Worm (Caenorhabditis elegans): ENCODE results near the gene Y50E8A.12.
"Not testable (repeated sequence)": the region's sequence is repeated elsewhere in the genome, so short reads cannot be mapped to it uniquely, and the experiment has no call there.

The Y50E8A.12 gene

DNA sequence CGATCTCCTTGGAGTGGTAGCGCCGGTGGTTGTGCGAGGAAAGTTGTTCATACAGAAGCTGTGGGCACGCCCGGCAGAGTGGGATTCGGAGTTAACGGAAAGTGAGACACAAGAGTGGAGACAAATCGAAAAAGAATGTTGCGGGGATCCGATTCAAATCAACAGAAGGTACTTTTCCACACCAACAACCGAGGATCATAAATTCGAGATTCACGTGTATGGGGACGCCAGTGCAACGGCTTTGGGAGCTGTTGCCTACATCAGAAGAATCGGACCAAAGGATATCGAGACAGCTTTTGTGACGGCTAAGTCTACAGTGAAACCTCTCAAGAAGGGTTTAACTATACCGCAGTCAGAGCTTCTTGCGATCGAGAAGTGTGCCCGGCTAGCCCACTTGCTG, 20.4 kb downstream of the Y50E8A.12 start:
- no peak for TF ChIP-seq nhr-85 (tag)
- TF ChIP-seq efl-1 (optimal IDR thresholded peaks at IDR 0.05) = no peak
- peak in 1 of 2 experiments; percentile 79 for TF ChIP-seq efl-1 (GFP tag; optimal IDR thresholded peaks at IDR 0.05 in 1 of 2)

DNA sequence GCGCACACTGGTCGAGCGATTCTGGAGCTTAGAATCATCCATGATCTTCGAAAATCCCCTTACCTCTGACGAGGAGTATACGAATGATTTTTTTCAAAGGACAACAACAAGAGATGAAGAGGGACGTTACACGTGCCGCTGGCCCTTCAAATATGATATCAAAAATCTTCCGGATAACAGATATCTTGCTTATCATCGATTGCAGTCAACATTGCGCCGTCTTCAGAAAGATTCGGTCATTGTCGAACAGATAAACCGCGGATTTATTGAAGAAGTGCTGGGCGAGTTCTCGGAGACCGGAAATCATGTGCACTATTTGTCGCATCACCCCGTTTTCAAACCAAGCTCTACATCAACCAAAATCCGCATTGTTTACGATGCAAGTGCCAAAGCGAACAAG, 21.4 kb downstream of the Y50E8A.12 start:
- TF ChIP-seq tbx-2 (tag; optimal IDR thresholded peaks at IDR 0.05) (no peak), efl-1 (optimal IDR thresholded peaks at IDR 0.05) (no peak), efl-1 (GFP tag; optimal IDR thresholded peaks at IDR 0.05 in 1 of 2) (peak in 1 of 2 experiments; percentile 12)

DNA sequence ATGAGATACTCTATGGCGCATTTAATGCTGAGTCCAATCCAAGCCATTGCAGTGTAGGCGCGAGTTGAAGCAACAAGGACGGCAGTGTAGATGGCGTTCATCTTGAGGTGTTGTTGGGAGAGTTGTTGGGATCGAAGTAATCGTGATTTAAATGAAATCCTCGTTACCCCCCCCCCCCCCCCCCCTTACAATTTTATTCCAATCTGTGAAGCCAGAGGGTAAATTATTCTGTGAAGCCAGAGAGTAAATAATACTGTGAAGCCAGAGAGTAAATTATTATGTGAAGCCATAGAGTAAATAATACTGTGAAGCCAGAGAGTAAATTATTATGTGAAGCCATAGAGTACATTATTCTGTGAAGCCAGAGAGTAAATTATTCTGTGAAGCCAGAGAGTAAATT, 33.7 kb downstream of the Y50E8A.12 start, which contains the start of gene nspa-10:
TSS of gene nspa-10 (minus strand) at position 101 of the 400 bp plus-strand sequence.
- TF ChIP-seq tlp-1 (tag; optimal IDR thresholded peaks at IDR 0.05); ztf-4 (tag; optimal IDR thresholded peaks at IDR 0.05); unc-98 (GFP tag; IDR thresholded peaks at IDR 0.05): not testable (repeated sequence)

DNA sequence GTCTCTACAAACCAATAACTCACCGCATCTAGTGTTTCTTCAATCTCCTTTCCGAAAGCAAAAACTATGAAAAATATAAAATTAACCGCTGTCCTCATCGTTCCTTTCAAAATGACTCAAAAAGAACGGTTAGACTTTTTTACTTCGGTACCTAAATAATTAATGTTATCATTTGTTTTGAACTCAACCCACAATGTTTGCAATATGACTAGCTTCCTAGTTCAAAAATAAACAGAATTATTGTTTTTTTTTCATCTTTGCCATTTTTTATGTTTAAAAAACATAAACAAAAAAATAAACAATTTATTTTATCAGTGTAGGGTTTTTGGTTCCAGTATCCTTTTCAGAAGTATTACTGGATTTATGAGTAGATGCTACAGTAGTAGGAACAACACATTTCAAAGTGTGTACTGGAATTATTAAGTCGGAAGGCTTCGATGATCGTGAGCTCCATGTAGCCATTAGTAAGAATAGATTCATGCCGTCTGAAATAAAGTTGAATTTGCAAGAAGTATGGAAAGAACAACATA, 35.3 kb downstream of the Y50E8A.12 start, which contains the start of the genes lipl-8 and Y50E8A.22:
TSS of gene lipl-8 (minus strand) at position 101 of the 530 bp plus-strand sequence.
TSS of gene Y50E8A.22 (minus strand) at position 480 of the 530 bp plus-strand sequence.
- TF ChIP-seq pag-3 (tag; optimal IDR thresholded peaks at IDR 0.05; ENCODE audit: borderline replicate concordance, insufficient read depth) (no peak), zip-4 (GFP tag; optimal IDR thresholded peaks at IDR 0.05) (no peak), sup-37 (GFP tag; optimal IDR thresholded peaks at IDR 0.05) (no peak), pqm-1 (tag; optimal IDR thresholded peaks at IDR 0.05) (no peak), zag-1 (tag; optimal IDR thresholded peaks at IDR 0.05) (no peak), ets-5 (GFP tag; IDR thresholded peaks at IDR 0.05) (no peak), sox-4 (tag; optimal IDR thresholded peaks at IDR 0.05) (no peak), nhr-19 (GFP tag; conservative IDR thresholded peaks at IDR 0.05) (no peak), egl-27 (tag; optimal IDR thresholded peaks at IDR 0.05) (no peak), mdl-1 (tag; optimal IDR thresholded peaks at IDR 0.05) (no peak), efl-3 (GFP tag; optimal IDR thresholded peaks at IDR 0.05) (no peak), elt-2 (tag; optimal IDR thresholded peaks at IDR 0.05) (no peak), hlh-4 (tag; optimal IDR thresholded peaks at IDR 0.05) (no peak), lin-39 (tag; optimal IDR thresholded peaks at IDR 0.05) (no peak), ztf-4 (tag; optimal IDR thresholded peaks at IDR 0.05) (no peak), snpc-4 (tag; optimal IDR thresholded peaks at IDR 0.05) (no peak), nhr-76 (tag; optimal IDR thresholded peaks at IDR 0.05) (no peak), ceh-63 (GFP tag; optimal IDR thresholded peaks at IDR 0.05) (no peak), isw-1 (GFP tag; IDR thresholded peaks at IDR 0.05) (no peak)

DNA sequence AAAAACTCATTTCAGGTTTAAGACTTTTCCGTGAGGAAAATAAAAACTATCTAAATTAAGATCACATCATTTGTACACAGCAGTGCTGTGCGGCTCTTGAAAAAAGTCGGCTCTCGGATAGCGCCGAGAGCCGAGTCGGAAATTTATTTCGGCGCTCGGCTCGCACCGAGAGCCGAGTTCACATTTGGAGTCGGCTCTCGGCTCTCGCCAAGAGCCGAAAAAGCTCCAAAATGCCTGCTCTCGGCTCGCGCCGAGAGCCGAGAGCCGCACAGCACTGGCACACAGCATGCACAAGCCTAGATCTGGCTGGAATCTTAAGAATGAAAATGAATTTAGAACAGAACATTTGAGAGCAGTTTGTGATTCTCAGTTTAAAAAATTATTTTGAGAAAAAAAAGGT, 37.0 kb downstream of the Y50E8A.12 start:
- no peak for TF ChIP-seq elt-3 (tag; optimal IDR thresholded peaks at IDR 0.05)
- TF ChIP-seq nhr-84 (tag; optimal IDR thresholded peaks at IDR 0.05) = no peak
- TF ChIP-seq fkh-4 (tag; optimal IDR thresholded peaks at IDR 0.05; ENCODE audit: borderline replicate concordance) = no peak
- TF ChIP-seq ceh-82 (tag; optimal IDR thresholded peaks at IDR 0.05) = no peak
- no peak for TF ChIP-seq ztf-11 (tag; optimal IDR thresholded peaks at IDR 0.05)
- TF ChIP-seq nhr-76 (tag; optimal IDR thresholded peaks at IDR 0.05) = no peak
- no peak for TF ChIP-seq mep-1 (tag; optimal IDR thresholded peaks at IDR 0.05)
- TF ChIP-seq isw-1 (GFP tag; IDR thresholded peaks at IDR 0.05) = no peak
- TF ChIP-seq dsc-1 (tag; optimal IDR thresholded peaks at IDR 0.05) = no peak
- no peak for TF ChIP-seq pax-3 (tag; optimal IDR thresholded peaks at IDR 0.05)
- TF ChIP-seq rnt-1 (tag; optimal IDR thresholded peaks at IDR 0.05) = no peak
- no peak for TF ChIP-seq unc-62 (GFP tag; optimal IDR thresholded peaks at IDR 0.05)
